Worm (Caenorhabditis elegans): ENCODE measurements around the gene F17C11.6.

- TF ChIP-seq F16B12.6 (tag; optimal IDR thresholded peaks at IDR 0.05): no peak
- TF ChIP-seq pag-3 (tag; optimal IDR thresholded peaks at IDR 0.05; ENCODE audit: borderline replicate concordance, insufficient read depth): no peak
- no peak for TF ChIP-seq irx-1 (tag; optimal IDR thresholded peaks at IDR 0.05)
- TF ChIP-seq efl-1 (optimal IDR thresholded peaks at IDR 0.05): no peak
- no peak for TF ChIP-seq efl-1 (GFP tag; optimal IDR thresholded peaks at IDR 0.05 in 1 of 2)
- no peak for TF ChIP-seq snpc-4 (tag; optimal IDR thresholded peaks at IDR 0.05)
- no peak for TF ChIP-seq nhr-28 (tag; optimal IDR thresholded peaks at IDR 0.05)
- TF ChIP-seq ceh-90 (tag; optimal IDR thresholded peaks at IDR 0.05): no peak
- no peak for TF ChIP-seq efl-3 (GFP tag; optimal IDR thresholded peaks at IDR 0.05)
- no peak for TF ChIP-seq ama-1 (optimal IDR thresholded peaks at IDR 0.05)
- TF ChIP-seq lin-13 (GFP tag; optimal IDR thresholded peaks at IDR 0.05): no peak
- no peak for TF ChIP-seq sup-37 (GFP tag; optimal IDR thresholded peaks at IDR 0.05)
- TF ChIP-seq unc-98 (GFP tag; IDR thresholded peaks at IDR 0.05): no peak
- no peak for TF ChIP-seq nhr-237 (tag; optimal IDR thresholded peaks at IDR 0.05)
Observed at ce11 chrV:10931189-10931588, 23.7 kb upstream of the F17C11.6 start, which contains the start of gene scvp-1.

All from whole organism, L1 larva.